Worm (Caenorhabditis elegans) whole organism, L1 larva: Measurements from ENCODE around the gene T06E6.10.

Source experiments
- C34B4.2 ChIP-seq: sonication (generic microtip); optimal IDR thresholded peaks from 2 replicates; lab custom pipeline; 2017; ENCODE audit warnings: mild to moderate bottlenecking, missing genetic modification characterization, missing compliant biosample characterization
- F16B12.6 ChIP-seq: fragments of 150-350 bp; optimal IDR thresholded peaks from 2 replicates; lab custom pipeline; 2014; ENCODE audit warnings: missing biosample characterization, missing genetic modification characterization
- alr-1 ChIP-seq: fragments of 200-800 bp; sonication (Bioruptor generic); optimal IDR thresholded peaks from 2 replicates; lab custom pipeline; 2018; ENCODE audit warnings: borderline replicate concordance, mild to moderate bottlenecking, missing genetic modification characterization, missing compliant biosample characterization
- ces-1 ChIP-seq: fragments of 150-350 bp; optimal IDR thresholded peaks from 2 replicates; lab custom pipeline; 2014; ENCODE audit warnings: missing biosample characterization, missing genetic modification reagents, missing genetic modification characterization
- dsc-1 ChIP-seq: sonication (generic microtip); optimal IDR thresholded peaks from 2 replicates; lab custom pipeline; 2016; ENCODE audit warnings: mild to moderate bottlenecking, missing genetic modification characterization, missing compliant biosample characterization
- efl-1 ChIP-seq, 4 experiments: fragments of 150-350 bp; optimal IDR thresholded peaks in 3 of 4; peaks in 1 of 4; 1 replicate in 1 of 4; 2 replicates in 3 of 4; lab custom pipeline; 2014; ENCODE audit warnings: missing biosample characterization in 2 of 4, missing genetic modification characterization in 2 of 4, missing genetic modification reagents in 2 of 4
- elt-2 ChIP-seq: sonication (generic microtip); optimal IDR thresholded peaks from 2 replicates; lab custom pipeline; 2016; ENCODE audit warnings: missing genetic modification characterization, mild to moderate bottlenecking, inconsistent platforms, missing compliant biosample characterization, missing genetic modification reagents
- elt-3 ChIP-seq, 6 experiments: fragments of 150-350 bp in 1 of 6; sonication (generic microtip); optimal IDR thresholded peaks; 2 replicates each; lab custom pipeline; 2017 to 2018; ENCODE audit warnings: missing biosample characterization in 6 of 6, missing genetic modification characterization in 6 of 6, inconsistent platforms in 1 of 6
- jun-1 ChIP-seq: fragments of 150-350 bp; optimal IDR thresholded peaks from 2 replicates; lab custom pipeline; 2014; ENCODE audit warnings: missing biosample characterization, missing genetic modification reagents, missing genetic modification characterization
- mep-1 ChIP-seq: fragments of 150-350 bp; optimal IDR thresholded peaks from 2 replicates; lab custom pipeline; 2014; ENCODE audit warnings: missing biosample characterization, missing genetic modification characterization
- nhr-19 ChIP-seq: fragments of 200-800 bp; sonication (Bioruptor generic); conservative IDR thresholded peaks from 2 replicates; pipeline ENCODE4 v1.3.6; 2022; ENCODE audit warnings: missing genetic modification characterization, missing compliant biosample characterization
- nhr-20 ChIP-seq: sonication (generic microtip); optimal IDR thresholded peaks from 2 replicates; lab custom pipeline; 2016; ENCODE audit warnings: mild to moderate bottlenecking, missing genetic modification characterization, missing compliant biosample characterization
- nhr-237 ChIP-seq: fragments of 150-350 bp; optimal IDR thresholded peaks from 2 replicates; lab custom pipeline; 2014; ENCODE audit warnings: missing biosample characterization, missing genetic modification characterization
- nhr-47 ChIP-seq: sonication (generic microtip); optimal IDR thresholded peaks from 2 replicates; lab custom pipeline; 2016; ENCODE audit warnings: mild to moderate bottlenecking, missing genetic modification characterization, moderate library complexity, missing compliant biosample characterization
- nhr-85 ChIP-seq: sonication (generic microtip); peaks from one replicate; lab custom pipeline; 2016; ENCODE audit warnings: missing genetic modification characterization, inconsistent platforms, missing compliant biosample characterization
- pag-3 ChIP-seq: sonication (generic microtip); optimal IDR thresholded peaks from 2 replicates; lab custom pipeline; 2017; ENCODE audit warnings: missing genetic modification characterization, mild to moderate bottlenecking, missing compliant biosample characterization, antibody characterized with exemption, borderline replicate concordance; ENCODE audit not compliant: insufficient read depth
- skn-1 ChIP-seq: fragments of 150-350 bp; optimal IDR thresholded peaks from 2 replicates; lab custom pipeline; 2014; ENCODE audit warnings: missing biosample characterization, missing genetic modification characterization
- snpc-4 ChIP-seq: fragments of 150-350 bp; optimal IDR thresholded peaks from 2 replicates; lab custom pipeline; 2014; ENCODE audit warnings: missing biosample characterization, missing genetic modification characterization
- unc-62 ChIP-seq: fragments of 150-350 bp; optimal IDR thresholded peaks from 2 replicates; lab custom pipeline; 2014; ENCODE audit warnings: missing biosample characterization, missing genetic modification reagents, missing genetic modification characterization
- unc-86 ChIP-seq: sonication (generic microtip); optimal IDR thresholded peaks from 2 replicates; lab custom pipeline; 2016; ENCODE audit warnings: missing genetic modification characterization, missing compliant biosample characterization

The T06E6.10 gene

DNA sequence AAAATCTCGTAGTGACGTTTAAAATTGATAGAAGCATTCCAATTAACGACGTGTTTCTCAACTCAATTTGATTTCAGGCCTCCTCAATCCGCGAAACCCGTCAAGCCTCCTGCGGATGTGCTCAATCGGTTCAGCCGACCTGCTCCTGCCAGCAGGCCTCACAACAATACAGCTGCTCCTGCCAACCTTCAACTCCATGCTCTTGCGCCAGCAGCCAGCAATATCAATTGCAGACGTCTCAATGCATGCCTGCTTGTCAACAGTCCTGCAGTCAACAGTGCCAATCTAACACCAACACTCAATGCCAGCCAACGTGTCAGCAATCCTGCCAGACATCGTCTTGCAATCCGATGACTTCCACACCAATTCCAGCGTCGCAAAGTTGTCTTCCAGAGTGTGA is 48.1 kb downstream of the T06E6.10 start:
- no peak for TF ChIP-seq nhr-20 (tag; lab: Kevin White, UChicago)
- peak; percentile 44 for TF ChIP-seq nhr-85 (tag; lab: Kevin White, UChicago)

DNA sequence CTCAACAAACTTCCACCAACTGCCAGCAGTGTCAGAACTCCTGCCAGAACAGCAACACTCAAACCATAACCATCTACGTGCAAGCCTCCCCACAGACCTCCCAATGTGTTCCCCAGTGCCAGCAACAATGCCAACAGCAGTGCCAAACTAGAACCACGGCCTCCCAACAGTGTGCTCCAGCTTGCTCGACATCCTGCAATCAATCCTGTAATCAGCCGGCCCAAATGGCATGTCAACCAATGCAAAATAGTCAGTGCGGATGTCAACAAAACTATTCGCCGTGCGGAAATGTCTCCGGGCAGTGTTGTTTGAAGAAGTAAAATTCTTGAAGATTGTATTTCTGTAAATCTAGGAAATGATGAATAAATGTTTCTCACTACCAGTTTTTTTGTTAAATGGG is 48.8 kb downstream of the T06E6.10 start:
- TF ChIP-seq elt-3 (tag; optimal IDR thresholded peaks at IDR 0.05; lab: Kevin White, UChicago) (no peak), unc-86 (tag; lab: Kevin White, UChicago) (no peak), elt-2 (tag; lab: Kevin White, UChicago) (no peak), skn-1 (no peak), alr-1 (tag; lab: Kevin White, UChicago) (no peak), ces-1 (GFP tag; lab: Kevin White, UChicago) (no peak), mep-1 (tag; lab: Kevin White, UChicago) (no peak), efl-1 (optimal IDR thresholded peaks at IDR 0.05; lab: Kevin White, UChicago) (no peak), efl-1 (GFP tag; optimal IDR thresholded peaks at IDR 0.05 in 1 of 2; lab: Kevin White, UChicago) (no peak), nhr-19 (no peak), pag-3 (tag; lab: Kevin White, UChicago) (no peak), nhr-237 (tag; lab: Kevin White, UChicago) (no peak), nhr-47 (no peak), unc-62 (GFP tag; lab: Kevin White, UChicago) (no peak), dsc-1 (tag; lab: Kevin White, UChicago) (no peak), snpc-4 (tag; lab: Kevin White, UChicago) (no peak), C34B4.2 (tag; lab: Kevin White, UChicago) (no peak), F16B12.6 (tag; lab: Kevin White, UChicago) (no peak), jun-1 (tag; lab: Kevin White, UChicago) (no peak)
